Fruit fly (Drosophila melanogaster) Kc167 (cell line): ENCODE results near the gene pix.

Experiments
- Myc ChIP-seq: fragments of >200 bp; optimal IDR thresholded peaks from 2 replicates; lab custom pipeline; 2017; ENCODE audit warnings: missing external identifiers
- Sin3A ChIP-seq: fragments of >200 bp; optimal IDR thresholded peaks from 2 replicates; lab custom pipeline; 2018; ENCODE audit warnings: missing external identifiers
- h ChIP-seq: fragments of >200 bp; optimal IDR thresholded peaks from 3 replicates; lab custom pipeline; 2018; ENCODE audit warnings: missing external identifiers
- insv ChIP-seq: fragments of >200 bp; optimal IDR thresholded peaks from 3 replicates; lab custom pipeline; 2018; ENCODE audit warnings: missing external identifiers
- psq ChIP-seq: fragments of >200 bp; optimal IDR thresholded peaks from 2 replicates; lab custom pipeline; 2017; ENCODE audit warnings: missing external identifiers
- ttk ChIP-seq: sonication (Bioruptor generic); optimal IDR thresholded peaks from 2 replicates; lab custom pipeline; 2017; ENCODE audit warnings: missing external identifiers

The pix gene

dm6 chr3L:8950955-8951354, 23.6 kb downstream of the pix start:
- TF ChIP-seq h (lab: Kevin White, UChicago) (no peak), Myc (no peak), psq (lab: Kevin White, UChicago) (no peak), insv (lab: Kevin White, UChicago) (no peak), Sin3A (lab: Kevin White, UChicago) (no peak), ttk (lab: Kevin White, UChicago) (no peak)

dm6 chr3L:8949823-8950222, 24.7 kb downstream of the pix start:
- TF ChIP-seq h (lab: Kevin White, UChicago): no peak
- TF ChIP-seq ttk (lab: Kevin White, UChicago): no peak

dm6 chr3L:8947848-8948494, 26.6 kb downstream of the pix start:
- TF ChIP-seq psq (lab: Kevin White, UChicago) (no peak), h (lab: Kevin White, UChicago) (no peak), Sin3A (lab: Kevin White, UChicago) (no peak), ttk (lab: Kevin White, UChicago) (no peak), insv (lab: Kevin White, UChicago) (no peak), Myc (no peak)

dm6 chr3L:8939654-8940053, 34.9 kb downstream of the pix start:
- TF ChIP-seq psq (lab: Kevin White, UChicago) (no peak), insv (lab: Kevin White, UChicago) (no peak), Sin3A (lab: Kevin White, UChicago) (no peak), ttk (lab: Kevin White, UChicago) (no peak), h (lab: Kevin White, UChicago) (no peak), Myc (no peak)

dm6 chr3L:8931916-8932315, 42.6 kb downstream of the pix start:
- TF ChIP-seq h (lab: Kevin White, UChicago) (no peak), Myc (no peak)

dm6 chr3L:8929527-8929926, 45.0 kb downstream of the pix start:
- TF ChIP-seq Myc: no peak

- no peak for TF ChIP-seq h (lab: Kevin White, UChicago)
- no peak for TF ChIP-seq Sin3A (lab: Kevin White, UChicago)
- TF ChIP-seq psq (lab: Kevin White, UChicago): no peak
- no peak for TF ChIP-seq ttk (lab: Kevin White, UChicago)
- no peak for TF ChIP-seq insv (lab: Kevin White, UChicago)
- no peak for TF ChIP-seq Myc
Measured at dm6 chr3L:8925679-8926078, 48.9 kb downstream of the pix start.

- TF ChIP-seq insv (lab: Kevin White, UChicago) (no peak), psq (lab: Kevin White, UChicago) (no peak), Sin3A (lab: Kevin White, UChicago) (no peak), h (lab: Kevin White, UChicago) (no peak)
Measured at dm6 chr3L:8924999-8925398, 49.6 kb downstream of the pix start.

- no peak for TF ChIP-seq insv (lab: Kevin White, UChicago)
- TF ChIP-seq Sin3A (lab: Kevin White, UChicago): no peak
- TF ChIP-seq h (lab: Kevin White, UChicago): no peak
- TF ChIP-seq Myc: no peak
- TF ChIP-seq psq (lab: Kevin White, UChicago): no peak
- TF ChIP-seq ttk (lab: Kevin White, UChicago): no peak
Measured at dm6 chr3L:8924417-8924913, 50.1 kb downstream of the pix start.
